Worm (Caenorhabditis elegans) whole organism, L1 larva: ENCODE measurements around the gene F35E8.10.
A peak's percentile ranks its signal among the peaks of the same experiment; 100 is the strongest.

Experiments used
- C16A3.4 ChIP-seq: fragments of 150-350 bp; optimal IDR thresholded peaks from 2 replicates; lab custom pipeline; 2014; ENCODE audit warnings: missing biosample characterization, missing genetic modification characterization
- C34B4.2 ChIP-seq: sonication (generic microtip); optimal IDR thresholded peaks from 2 replicates; lab custom pipeline; 2017; ENCODE audit warnings: mild to moderate bottlenecking, missing genetic modification characterization, missing compliant biosample characterization
- F16B12.6 ChIP-seq: fragments of 150-350 bp; optimal IDR thresholded peaks from 2 replicates; lab custom pipeline; 2014; ENCODE audit warnings: missing biosample characterization, missing genetic modification characterization
- Y116A8C.19 ChIP-seq: sonication (generic microtip); optimal IDR thresholded peaks from 2 replicates; lab custom pipeline; 2016; ENCODE audit warnings: missing compliant biosample characterization, missing genetic modification characterization, borderline replicate concordance
- aly-2 ChIP-seq: fragments of 150-350 bp; optimal IDR thresholded peaks from 2 replicates; lab custom pipeline; 2014; ENCODE audit warnings: missing biosample characterization, missing genetic modification characterization
- ama-1 ChIP-seq: fragments of 150-350 bp; optimal IDR thresholded peaks from 2 replicates; lab custom pipeline; 2014
- ceh-63 ChIP-seq: fragments of 200-800 bp; sonication (Bioruptor generic); optimal IDR thresholded peaks from 2 replicates; lab custom pipeline; 2018; ENCODE audit warnings: mild to moderate bottlenecking, missing genetic modification characterization, missing compliant biosample characterization
- ceh-8 ChIP-seq: fragments of 200-800 bp; sonication (Bioruptor generic); optimal IDR thresholded peaks from 2 replicates; lab custom pipeline; 2018; ENCODE audit warnings: mild to moderate bottlenecking, missing genetic modification characterization, moderate library complexity, missing compliant biosample characterization
- ceh-82 ChIP-seq, 3 experiments: fragments of 150-350 bp in 1 of 3; sonication (generic microtip) in 2 of 3; optimal IDR thresholded peaks; 2 replicates each; lab custom pipeline; 2014 to 2017; ENCODE audit warnings: missing biosample characterization in 3 of 3, missing genetic modification characterization in 3 of 3
- ceh-88 ChIP-seq: fragments of 200-800 bp; sonication (Bioruptor generic); IDR thresholded peaks from 2 replicates; pipeline ENCODE4 v1.3.6; 2022; ENCODE audit warnings: missing genetic modification characterization, missing compliant biosample characterization
- ceh-90 ChIP-seq: sonication (generic microtip); optimal IDR thresholded peaks from 2 replicates; lab custom pipeline; 2016; ENCODE audit warnings: missing genetic modification characterization, missing compliant biosample characterization
- ces-1 ChIP-seq: fragments of 150-350 bp; optimal IDR thresholded peaks from 2 replicates; lab custom pipeline; 2014; ENCODE audit warnings: missing biosample characterization, missing genetic modification reagents, missing genetic modification characterization
- dsc-1 ChIP-seq: sonication (generic microtip); optimal IDR thresholded peaks from 2 replicates; lab custom pipeline; 2016; ENCODE audit warnings: mild to moderate bottlenecking, missing genetic modification characterization, missing compliant biosample characterization
- efl-3 ChIP-seq: fragments of 200-800 bp; sonication (Bioruptor generic); optimal IDR thresholded peaks from 2 replicates; lab custom pipeline; 2018; ENCODE audit warnings: mild to moderate bottlenecking, missing genetic modification characterization, missing compliant biosample characterization
- egl-27 ChIP-seq, 2 experiments: fragments of 150-350 bp in 1 of 2; sonication (generic microtip); optimal IDR thresholded peaks; 3 replicates each; lab custom pipeline; 2017 to 2018; ENCODE audit warnings: missing biosample characterization in 2 of 2, missing genetic modification characterization in 2 of 2, missing genetic modification reagents in 2 of 2
- elt-2 ChIP-seq: sonication (generic microtip); optimal IDR thresholded peaks from 2 replicates; lab custom pipeline; 2016; ENCODE audit warnings: missing genetic modification characterization, mild to moderate bottlenecking, inconsistent platforms, missing compliant biosample characterization, missing genetic modification reagents
- elt-3 ChIP-seq, 6 experiments: fragments of 150-350 bp in 1 of 6; sonication (generic microtip); optimal IDR thresholded peaks; 2 replicates each; lab custom pipeline; 2017 to 2018; ENCODE audit warnings: missing biosample characterization in 6 of 6, missing genetic modification characterization in 6 of 6, inconsistent platforms in 1 of 6
- ets-5 ChIP-seq: fragments of 200-800 bp; sonication (Bioruptor generic); IDR thresholded peaks from 2 replicates; pipeline ENCODE4 v1.3.6; 2022; ENCODE audit warnings: missing genetic modification characterization, missing compliant biosample characterization
- fos-1 ChIP-seq: fragments of 150-350 bp; optimal IDR thresholded peaks from 2 replicates; lab custom pipeline; 2014; ENCODE audit warnings: missing biosample characterization, missing genetic modification characterization
- grh-1 ChIP-seq: fragments of 200-800 bp; sonication (Bioruptor generic); IDR thresholded peaks from 2 replicates; pipeline ENCODE4 v1.3.6; 2022; ENCODE audit warnings: missing genetic modification reagents, missing genetic modification characterization, missing compliant biosample characterization
- hlh-4 ChIP-seq: sonication (generic microtip); optimal IDR thresholded peaks from 2 replicates; lab custom pipeline; 2016; ENCODE audit warnings: mild to moderate bottlenecking, missing genetic modification characterization, missing compliant biosample characterization
- irx-1 ChIP-seq: sonication (generic microtip); optimal IDR thresholded peaks from 2 replicates; lab custom pipeline; 2016; ENCODE audit warnings: missing genetic modification characterization, missing compliant biosample characterization
- isw-1 ChIP-seq: fragments of 200-800 bp; sonication (Bioruptor generic); IDR thresholded peaks from 2 replicates; pipeline ENCODE4 v1.3.6; 2022; ENCODE audit warnings: missing genetic modification characterization, missing compliant biosample characterization
- jun-1 ChIP-seq: fragments of 150-350 bp; optimal IDR thresholded peaks from 2 replicates; lab custom pipeline; 2014; ENCODE audit warnings: missing biosample characterization, missing genetic modification reagents, missing genetic modification characterization
- lin-13 ChIP-seq: fragments of 150-350 bp; optimal IDR thresholded peaks from 2 replicates; lab custom pipeline; 2014; ENCODE audit warnings: missing biosample characterization, missing genetic modification reagents, missing genetic modification characterization
- lin-14 ChIP-seq: fragments of 200-800 bp; sonication (Bioruptor generic); optimal IDR thresholded peaks from 2 replicates; lab custom pipeline; 2018; ENCODE audit warnings: mild to moderate bottlenecking, missing genetic modification characterization, moderate library complexity, missing compliant biosample characterization
- lin-15B ChIP-seq: fragments of 150-350 bp; sonication (generic microtip); optimal IDR thresholded peaks from 3 replicates; lab custom pipeline; 2014; ENCODE audit warnings: missing biosample characterization, missing genetic modification characterization
- lsy-2 ChIP-seq, 2 experiments: fragments of 150-350 bp; optimal IDR thresholded peaks; 2 replicates each; lab custom pipeline; 2014; ENCODE audit warnings: missing biosample characterization in 2 of 2, missing genetic modification characterization in 2 of 2
- mab-9 ChIP-seq: fragments of 200-800 bp; sonication (Bioruptor generic); IDR thresholded peaks from 2 replicates; pipeline ENCODE4 v1.3.6; 2022; ENCODE audit warnings: missing genetic modification reagents, missing genetic modification characterization, missing compliant biosample characterization
- mef-2 ChIP-seq: fragments of 150-350 bp; optimal IDR thresholded peaks from 2 replicates; lab custom pipeline; 2014; ENCODE audit warnings: missing biosample characterization, missing genetic modification characterization
- nhr-11 ChIP-seq: fragments of 150-350 bp; optimal IDR thresholded peaks from 2 replicates; lab custom pipeline; 2014; ENCODE audit warnings: missing biosample characterization, missing genetic modification characterization
- nhr-20 ChIP-seq: sonication (generic microtip); optimal IDR thresholded peaks from 2 replicates; lab custom pipeline; 2016; ENCODE audit warnings: mild to moderate bottlenecking, missing genetic modification characterization, missing compliant biosample characterization
- nhr-237 ChIP-seq: fragments of 150-350 bp; optimal IDR thresholded peaks from 2 replicates; lab custom pipeline; 2014; ENCODE audit warnings: missing biosample characterization, missing genetic modification characterization
- nhr-28 ChIP-seq: fragments of 150-350 bp; optimal IDR thresholded peaks from 2 replicates; lab custom pipeline; 2014; ENCODE audit warnings: missing biosample characterization, missing genetic modification characterization
- nhr-76 ChIP-seq: sonication (generic microtip); optimal IDR thresholded peaks from 2 replicates; lab custom pipeline; 2017; ENCODE audit warnings: missing biosample characterization, missing genetic modification characterization
- nhr-77 ChIP-seq: fragments of 150-350 bp; optimal IDR thresholded peaks from 2 replicates; lab custom pipeline; 2014; ENCODE audit warnings: missing biosample characterization, missing genetic modification characterization
- nhr-84 ChIP-seq: sonication (generic microtip); optimal IDR thresholded peaks from 2 replicates; lab custom pipeline; 2017; ENCODE audit warnings: missing biosample characterization, missing genetic modification characterization
- nhr-85 ChIP-seq: sonication (generic microtip); peaks from one replicate; lab custom pipeline; 2016; ENCODE audit warnings: missing genetic modification characterization, inconsistent platforms, missing compliant biosample characterization
- pag-3 ChIP-seq: sonication (generic microtip); optimal IDR thresholded peaks from 2 replicates; lab custom pipeline; 2017; ENCODE audit warnings: missing genetic modification characterization, mild to moderate bottlenecking, missing compliant biosample characterization, antibody characterized with exemption, borderline replicate concordance; ENCODE audit not compliant: insufficient read depth
- pqm-1 ChIP-seq: sonication (generic microtip); optimal IDR thresholded peaks from 3 replicates; lab custom pipeline; 2017; ENCODE audit warnings: missing biosample characterization, missing genetic modification characterization
- rnt-1 ChIP-seq: sonication (generic microtip); optimal IDR thresholded peaks from 2 replicates; lab custom pipeline; 2016; ENCODE audit warnings: mild to moderate bottlenecking, missing genetic modification characterization, moderate library complexity, missing compliant biosample characterization
- skn-1 ChIP-seq: fragments of 150-350 bp; optimal IDR thresholded peaks from 2 replicates; lab custom pipeline; 2014; ENCODE audit warnings: missing biosample characterization, missing genetic modification characterization
- snpc-4 ChIP-seq: fragments of 150-350 bp; optimal IDR thresholded peaks from 2 replicates; lab custom pipeline; 2014; ENCODE audit warnings: missing biosample characterization, missing genetic modification characterization
- snu-23 ChIP-seq: sonication (generic microtip); optimal IDR thresholded peaks from 2 replicates; lab custom pipeline; 2016; ENCODE audit warnings: missing genetic modification characterization, missing compliant biosample characterization
- sptf-1 ChIP-seq: fragments of 150-350 bp; optimal IDR thresholded peaks from 2 replicates; lab custom pipeline; 2014; ENCODE audit warnings: missing biosample characterization, missing genetic modification characterization
- sup-37 ChIP-seq: fragments of 200-800 bp; sonication (Bioruptor generic); optimal IDR thresholded peaks from 2 replicates; lab custom pipeline; 2018; ENCODE audit warnings: mild to moderate bottlenecking, missing genetic modification characterization, missing compliant biosample characterization
- tlp-1 ChIP-seq: fragments of 150-350 bp; optimal IDR thresholded peaks from 2 replicates; lab custom pipeline; 2014; ENCODE audit warnings: missing biosample characterization, missing genetic modification characterization
- unc-130 ChIP-seq: fragments of 150-350 bp; optimal IDR thresholded peaks from 2 replicates; lab custom pipeline; 2017; ENCODE audit warnings: missing biosample characterization, missing genetic modification characterization, inconsistent platforms
- unc-30 ChIP-seq: sonication (generic microtip); optimal IDR thresholded peaks from 2 replicates; lab custom pipeline; 2017; ENCODE audit warnings: missing biosample characterization, missing genetic modification characterization
- unc-62 ChIP-seq: fragments of 150-350 bp; optimal IDR thresholded peaks from 2 replicates; lab custom pipeline; 2014; ENCODE audit warnings: missing biosample characterization, missing genetic modification reagents, missing genetic modification characterization
- unc-86 ChIP-seq: sonication (generic microtip); optimal IDR thresholded peaks from 2 replicates; lab custom pipeline; 2016; ENCODE audit warnings: missing genetic modification characterization, missing compliant biosample characterization
- zag-1 ChIP-seq: fragments of 150-350 bp; optimal IDR thresholded peaks from 2 replicates; lab custom pipeline; 2014; ENCODE audit warnings: missing biosample characterization, missing genetic modification characterization
- zip-4 ChIP-seq: fragments of 200-800 bp; sonication (Bioruptor generic); optimal IDR thresholded peaks from 2 replicates; lab custom pipeline; 2018; ENCODE audit warnings: mild to moderate bottlenecking, missing genetic modification characterization, moderate library complexity, missing compliant biosample characterization
- ztf-11 ChIP-seq, 2 experiments: sonication (generic microtip); optimal IDR thresholded peaks; 2 replicates each; lab custom pipeline; 2016 to 2017; ENCODE audit warnings: missing genetic modification characterization in 2 of 2, missing biosample characterization in 1 of 2, missing compliant biosample characterization in 1 of 2
- ztf-4 ChIP-seq: fragments of 150-350 bp; optimal IDR thresholded peaks from 2 replicates; lab custom pipeline; 2014; ENCODE audit warnings: missing biosample characterization, missing genetic modification characterization

Gene F35E8.10

ce11 chrV:15880705-15881104 lies 39.5 kb downstream of the F35E8.10 start:
- TF ChIP-seq sup-37 (GFP tag; lab: Kevin White, UChicago) (no peak), rnt-1 (tag; lab: Kevin White, UChicago) (peak; percentile 4), efl-3 (GFP tag; lab: Kevin White, UChicago) (no peak), dsc-1 (no peak), ztf-11 (tag; optimal IDR thresholded peaks at IDR 0.05; lab: Kevin White, UChicago) (no peak), lin-14 (GFP tag; lab: Kevin White, UChicago) (peak; percentile 73), hlh-4 (tag; lab: Kevin White, UChicago) (no peak), ces-1 (GFP tag; lab: Kevin White, UChicago) (no peak), lsy-2 (tag; optimal IDR thresholded peaks at IDR 0.05; lab: Kevin White, UChicago) (peak; percentile 15 to 81), ama-1 (lab: Kevin White, UChicago) (no peak), fos-1 (peak; percentile 16), nhr-20 (tag; lab: Kevin White, UChicago) (peak; percentile 70), egl-27 (tag; optimal IDR thresholded peaks at IDR 0.05; lab: Kevin White, UChicago) (peak in 1 of 2 experiments; percentile 20), zag-1 (tag; lab: Kevin White, UChicago) (no peak), ceh-8 (GFP tag; lab: Kevin White, UChicago) (no peak), irx-1 (tag; lab: Kevin White, UChicago) (peak; percentile 34), snpc-4 (tag; lab: Kevin White, UChicago) (no peak), isw-1 (GFP tag; lab: Robert Waterston, UW) (no peak), ceh-82 (tag; optimal IDR thresholded peaks at IDR 0.05; lab: Kevin White, UChicago) (peak in 2 of 3 experiments; percentile 30 to 49), sptf-1 (tag; lab: Kevin White, UChicago) (no peak), Y116A8C.19 (tag; lab: Kevin White, UChicago) (no peak), nhr-84 (tag; lab: Kevin White, UChicago) (no peak), nhr-85 (tag; lab: Kevin White, UChicago) (peak; percentile 87), nhr-237 (peak; percentile 71), zip-4 (GFP tag; lab: Kevin White, UChicago) (peak; percentile 76), nhr-11 (peak; percentile 53), ets-5 (no peak), C34B4.2 (tag; lab: Kevin White, UChicago) (no peak), unc-86 (tag; lab: Kevin White, UChicago) (no peak), jun-1 (tag; lab: Kevin White, UChicago) (no peak), lin-15B (tag; lab: Kevin White, UChicago) (no peak), nhr-76 (no peak), elt-3 (tag; optimal IDR thresholded peaks at IDR 0.05; lab: Kevin White, UChicago) (peak in 2 of 6 experiments; percentile 59 to 83), ceh-63 (GFP tag; lab: Kevin White, UChicago) (no peak), skn-1 (tag; lab: Kevin White, UChicago) (peak; percentile 100), tlp-1 (tag; lab: Kevin White, UChicago) (no peak), ztf-4 (tag; lab: Kevin White, UChicago) (no peak), elt-2 (peak; percentile 58), grh-1 (no peak), mef-2 (peak; percentile 20), nhr-28 (tag; lab: Kevin White, UChicago) (peak; percentile 66), mab-9 (GFP tag; lab: Robert Waterston, UW) (no peak), aly-2 (tag; lab: Kevin White, UChicago) (no peak), nhr-77 (tag; lab: Kevin White, UChicago) (peak; percentile 11), ceh-90 (tag; lab: Kevin White, UChicago) (no peak), pag-3 (tag; lab: Kevin White, UChicago) (no peak), F16B12.6 (tag; lab: Kevin White, UChicago) (no peak), lin-13 (no peak), unc-30 (tag; lab: Kevin White, UChicago) (no peak), unc-130 (no peak), snu-23 (peak; percentile 37), unc-62 (GFP tag; lab: Kevin White, UChicago) (no peak), C16A3.4 (tag; lab: Kevin White, UChicago) (peak; percentile 54), pqm-1 (tag; lab: Kevin White, UChicago) (no peak), ceh-88 (GFP tag; lab: Robert Waterston, UW) (no peak)
